Worm (Caenorhabditis elegans) whole organism, young adult: Measurements from ENCODE around the gene phyh-1.

Experiments
- B0019.2 ChIP-seq: fragments of 200-800 bp; sonication (Bioruptor generic); conservative IDR thresholded peaks from 2 replicates; pipeline ENCODE4 v1.3.6; 2022; ENCODE audit warnings: missing genetic modification reagents, missing genetic modification characterization, missing compliant biosample characterization
- B0261.1 ChIP-seq: sonication (generic microtip); optimal IDR thresholded peaks from 2 replicates; lab custom pipeline; 2016; ENCODE audit warnings: mild to moderate bottlenecking, missing genetic modification characterization, moderate library complexity, missing compliant biosample characterization
- C06A6.2 ChIP-seq: fragments of 200-800 bp; sonication (Bioruptor generic); conservative IDR thresholded peaks from 2 replicates; pipeline ENCODE4 v1.3.6; 2022; ENCODE audit warnings: missing genetic modification characterization, missing compliant biosample characterization
- D2030.7 ChIP-seq: fragments of 200-800 bp; sonication (Bioruptor generic); IDR thresholded peaks from 2 replicates; pipeline ENCODE4 v1.3.6; 2022; ENCODE audit warnings: missing genetic modification reagents, missing genetic modification characterization, missing compliant biosample characterization
- F22D6.2 ChIP-seq: sonication (generic microtip); optimal IDR thresholded peaks from 2 replicates; lab custom pipeline; 2016; ENCODE audit warnings: mild to moderate bottlenecking, missing genetic modification characterization, missing compliant biosample characterization
- F49E8.2 ChIP-seq: sonication (generic microtip); optimal IDR thresholded peaks from 3 replicates; lab custom pipeline; 2017; ENCODE audit warnings: missing genetic modification characterization, mild to moderate bottlenecking, missing compliant biosample characterization, antibody characterized with exemption, moderate library complexity; ENCODE audit not compliant: insufficient read depth
- F55B11.4 ChIP-seq: sonication (generic microtip); optimal IDR thresholded peaks from 2 replicates; lab custom pipeline; 2016; ENCODE audit warnings: missing compliant biosample characterization, missing genetic modification characterization, borderline replicate concordance; ENCODE audit not compliant: insufficient read depth
- K11D2.4 ChIP-seq: fragments of 200-800 bp; sonication (Bioruptor generic); IDR thresholded peaks from 2 replicates; pipeline ENCODE4 v1.3.6; 2022; ENCODE audit warnings: missing genetic modification reagents, missing genetic modification characterization, missing compliant biosample characterization
- T07F8.4 ChIP-seq: sonication (generic microtip); optimal IDR thresholded peaks from 2 replicates; lab custom pipeline; 2016; ENCODE audit warnings: mild to moderate bottlenecking, missing genetic modification characterization, moderate library complexity, missing compliant biosample characterization
- T26A5.8 ChIP-seq: sonication (generic microtip); optimal IDR thresholded peaks from 2 replicates; lab custom pipeline; 2016; ENCODE audit warnings: missing genetic modification characterization, missing compliant biosample characterization
- Y53F4B.3 ChIP-seq: fragments of 200-800 bp; sonication (Bioruptor generic); IDR thresholded peaks from 2 replicates; pipeline ENCODE4 v1.3.6; 2022; ENCODE audit warnings: missing genetic modification reagents, missing genetic modification characterization, missing compliant biosample characterization
- Y79H2A.3 ChIP-seq: fragments of 200-800 bp; sonication (Bioruptor generic); conservative IDR thresholded peaks from 2 replicates; pipeline ENCODE4 v1.3.6; 2022; ENCODE audit warnings: missing genetic modification reagents, missing genetic modification characterization, missing compliant biosample characterization
- akir-1 ChIP-seq: fragments of 200-800 bp; sonication (Bioruptor generic); optimal IDR thresholded peaks from 2 replicates; lab custom pipeline; 2018; ENCODE audit warnings: mild to moderate bottlenecking, missing genetic modification characterization, moderate library complexity, missing compliant biosample characterization
- ama-1 ChIP-seq, 3 experiments: fragments of 150-350 bp in 1 of 3; sonication (generic microtip) in 2 of 3; optimal IDR thresholded peaks; 2 replicates each; lab custom pipeline; 2014 to 2018; ENCODE audit warnings: missing biosample characterization in 2 of 3, missing genetic modification characterization in 2 of 3, missing genetic modification reagents in 2 of 3
- attf-5 ChIP-seq: fragments of 200-800 bp; sonication (Bioruptor generic); optimal IDR thresholded peaks from 2 replicates; lab custom pipeline; 2018; ENCODE audit warnings: mild to moderate bottlenecking, missing genetic modification characterization, missing compliant biosample characterization
- attf-6 ChIP-seq: fragments of 200-800 bp; sonication (Bioruptor generic); IDR thresholded peaks from 2 replicates; pipeline ENCODE4 v1.3.6; 2022; ENCODE audit warnings: missing genetic modification reagents, missing genetic modification characterization, missing compliant biosample characterization
- bed-1 ChIP-seq: fragments of 200-800 bp; sonication (Bioruptor generic); IDR thresholded peaks from 2 replicates; pipeline ENCODE4 v1.3.6; 2022; ENCODE audit warnings: missing genetic modification reagents, missing genetic modification characterization, missing compliant biosample characterization
- bed-2 ChIP-seq: fragments of 200-800 bp; sonication (Bioruptor generic); IDR thresholded peaks from 2 replicates; pipeline ENCODE4 v1.3.6; 2022; ENCODE audit warnings: missing genetic modification reagents, missing genetic modification characterization, missing compliant biosample characterization
- cebp-1 ChIP-seq, 2 experiments: fragments of 200-800 bp in 1 of 2; sonication (Bioruptor generic) in 1 of 2; sonication (generic microtip) in 1 of 2; IDR thresholded peaks in 1 of 2; optimal IDR thresholded peaks in 1 of 2; 2 replicates each; pipeline versions ENCODE4 v1.3.6 to Lab custom; 2017 to 2022; ENCODE audit warnings: missing compliant biosample characterization in 2 of 2, missing genetic modification characterization in 2 of 2, mild to moderate bottlenecking in 1 of 2, missing genetic modification reagents in 1 of 2, moderate library complexity in 1 of 2
- ceh-100 ChIP-seq: fragments of 200-800 bp; sonication (Bioruptor generic); IDR thresholded peaks from 2 replicates; pipeline ENCODE4 v1.3.6; 2022; ENCODE audit warnings: missing genetic modification reagents, missing genetic modification characterization, missing compliant biosample characterization
- ceh-27 ChIP-seq: fragments of 200-800 bp; sonication (Bioruptor generic); optimal IDR thresholded peaks from 2 replicates; lab custom pipeline; 2018; ENCODE audit warnings: mild to moderate bottlenecking, missing genetic modification characterization, moderate library complexity, missing compliant biosample characterization
- ceh-79 ChIP-seq: sonication (generic microtip); optimal IDR thresholded peaks from 2 replicates; lab custom pipeline; 2017; ENCODE audit warnings: mild to moderate bottlenecking, missing genetic modification characterization, missing compliant biosample characterization
- ceh-91 ChIP-seq: fragments of 200-800 bp; sonication (Bioruptor generic); IDR thresholded peaks from 2 replicates; pipeline ENCODE4 v1.3.6; 2022; ENCODE audit warnings: missing genetic modification reagents, missing genetic modification characterization, missing compliant biosample characterization
- dpff-1 ChIP-seq: sonication (generic microtip); optimal IDR thresholded peaks from 2 replicates; lab custom pipeline; 2017; ENCODE audit warnings: mild to moderate bottlenecking, missing genetic modification characterization, missing compliant biosample characterization
- gei-17 ChIP-seq: fragments of 200-800 bp; sonication (Bioruptor generic); optimal IDR thresholded peaks from 2 replicates; lab custom pipeline; 2018; ENCODE audit warnings: mild to moderate bottlenecking, missing genetic modification characterization, missing compliant biosample characterization
- him-1 ChIP-seq: sonication (generic microtip); optimal IDR thresholded peaks from 2 replicates; lab custom pipeline; 2016; ENCODE audit warnings: missing genotype, missing genetic modification reagents, missing genetic modification characterization, missing compliant biosample characterization
- madf-3 ChIP-seq: fragments of 200-800 bp; sonication (Bioruptor generic); IDR thresholded peaks from 2 replicates; pipeline ENCODE4 v1.3.6; 2022; ENCODE audit warnings: missing genetic modification reagents, missing genetic modification characterization, missing compliant biosample characterization
- madf-6 ChIP-seq: fragments of 200-800 bp; sonication (Bioruptor generic); IDR thresholded peaks from 2 replicates; pipeline ENCODE4 v1.3.6; 2022; ENCODE audit warnings: missing genetic modification reagents, missing genetic modification characterization, missing compliant biosample characterization
- madf-8 ChIP-seq: fragments of 200-800 bp; sonication (Bioruptor generic); conservative IDR thresholded peaks from 2 replicates; pipeline ENCODE4 v1.3.6; 2022; ENCODE audit warnings: missing genetic modification reagents, missing genetic modification characterization, missing compliant biosample characterization
- nfya-2 ChIP-seq: fragments of 200-800 bp; sonication (Bioruptor generic); IDR thresholded peaks from 2 replicates; pipeline ENCODE4 v1.3.6; 2022; ENCODE audit warnings: missing genetic modification reagents, missing genetic modification characterization, missing compliant biosample characterization
- nhr-120 ChIP-seq: fragments of 200-800 bp; sonication (Bioruptor generic); IDR thresholded peaks from 2 replicates; pipeline ENCODE4 v1.3.6; 2022; ENCODE audit warnings: missing genetic modification characterization, missing compliant biosample characterization
- nhr-27 ChIP-seq: fragments of 200-800 bp; sonication (Bioruptor generic); optimal IDR thresholded peaks from 2 replicates; lab custom pipeline; 2018; ENCODE audit warnings: mild to moderate bottlenecking, missing genetic modification characterization, moderate library complexity, missing compliant biosample characterization
- pha-4 ChIP-seq: fragments of 150-350 bp; sonication (generic microtip); optimal IDR thresholded peaks from 2 replicates; lab custom pipeline; 2014; ENCODE audit warnings: missing biosample characterization, missing genetic modification reagents, missing genetic modification characterization
- rec-8 ChIP-seq, 2 experiments: sonication (generic microtip); optimal IDR thresholded peaks; 2 replicates each; lab custom pipeline; 2016; ENCODE audit warnings: mild to moderate bottlenecking in 2 of 2, missing genetic modification characterization in 2 of 2, missing genetic modification reagents in 2 of 2, missing genotype in 2 of 2, missing biosample characterization in 1 of 2, missing compliant biosample characterization in 1 of 2, moderate library complexity in 1 of 2
- snpc-1.1 ChIP-seq: sonication (generic microtip); optimal IDR thresholded peaks from 2 replicates; lab custom pipeline; 2017; ENCODE audit warnings: missing genetic modification characterization, mild to moderate bottlenecking, missing compliant biosample characterization, antibody characterized with exemption, moderate library complexity, missing genotype, missing genetic modification reagents; ENCODE audit not compliant: insufficient read depth
- snpc-1.3 ChIP-seq: sonication (generic microtip); optimal IDR thresholded peaks from 2 replicates; lab custom pipeline; 2017; ENCODE audit warnings: missing genetic modification characterization, mild to moderate bottlenecking, missing compliant biosample characterization, antibody characterized with exemption, moderate library complexity, missing genotype, missing genetic modification reagents; ENCODE audit not compliant: insufficient read depth
- tbp1 ChIP-seq: fragments of 200-800 bp; sonication (Bioruptor generic); optimal IDR thresholded peaks from 2 replicates; lab custom pipeline; 2018; ENCODE audit warnings: mild to moderate bottlenecking, missing genetic modification characterization, missing compliant biosample characterization
- xnd-1 ChIP-seq: sonication (generic microtip); optimal IDR thresholded peaks from 2 replicates; lab custom pipeline; 2016; ENCODE audit warnings: missing genotype, missing genetic modification reagents, missing genetic modification characterization, missing compliant biosample characterization
- zim-3 ChIP-seq: sonication (generic microtip); optimal IDR thresholded peaks from 2 replicates; lab custom pipeline; 2017; ENCODE audit warnings: mild to moderate bottlenecking, missing genetic modification characterization, moderate library complexity, missing compliant biosample characterization
- ztf-18 ChIP-seq: sonication (generic microtip); optimal IDR thresholded peaks from 2 replicates; lab custom pipeline; 2016; ENCODE audit warnings: missing genotype, mild to moderate bottlenecking, missing genetic modification characterization, missing compliant biosample characterization
- ztf-25 ChIP-seq: fragments of 200-800 bp; sonication (Bioruptor generic); IDR thresholded peaks from 2 replicates; pipeline ENCODE4 v1.3.6; 2022; ENCODE audit warnings: missing genetic modification reagents, missing genetic modification characterization, missing compliant biosample characterization
- ztf-26 ChIP-seq: sonication (generic microtip); optimal IDR thresholded peaks from 2 replicates; lab custom pipeline; 2017; ENCODE audit warnings: missing genetic modification characterization, missing compliant biosample characterization
- ztf-3 ChIP-seq: fragments of 200-800 bp; sonication (Bioruptor generic); optimal IDR thresholded peaks from 2 replicates; lab custom pipeline; 2018; ENCODE audit warnings: mild to moderate bottlenecking, missing genetic modification characterization, missing compliant biosample characterization

Gene phyh-1

ce11 chrIV:17281060-17282021 is 22.1 kb upstream of the phyh-1 start (continued):
- TF ChIP-seq ztf-18 (tag; lab: Kevin White, UChicago) (peak; percentile 75), pha-4 (tag; lab: Kevin White, UChicago) (no peak), rec-8 (tag; optimal IDR thresholded peaks at IDR 0.05; lab: Kevin White, UChicago) (no peak), Y53F4B.3 (GFP tag; lab: Robert Waterston, UW) (no peak), ztf-26 (peak; percentile 59), madf-3 (GFP tag; lab: Robert Waterston, UW) (peak; percentile 92; the same call in 1 of the 2 replicates), zim-3 (peak; percentile 88), nfya-2 (GFP tag; lab: Robert Waterston, UW) (0 out of 2 replicates have a peak, but pooled peaks have one; percentile 64), C06A6.2 (peak; percentile 9; the same call in 1 of the 2 replicates), Y79H2A.3 (GFP tag; lab: Robert Waterston, UW) (no peak), xnd-1 (tag; lab: Kevin White, UChicago) (no peak), snpc-1.1 (tag; lab: Kevin White, UChicago) (peak; percentile 72), F22D6.2 (no peak), gei-17 (GFP tag; lab: Kevin White, UChicago) (peak; percentile 81), tbp1 (GFP tag; lab: Kevin White, UChicago) (peak; percentile 76), him-1 (peak; percentile 67), F49E8.2 (tag; lab: Kevin White, UChicago) (peak; percentile 98), snpc-1.3 (peak; percentile 95), bed-1 (GFP tag; lab: Robert Waterston, UW) (peak; percentile 90; the same call in 1 of the 2 replicates), ceh-79 (tag; lab: Kevin White, UChicago) (peak; percentile 82), D2030.7 (peak; percentile 82; the same call in 1 of the 2 replicates), bed-2 (GFP tag; lab: Robert Waterston, UW) (no peak; the same call in 1 of the 2 replicates), B0261.1 (tag; lab: Kevin White, UChicago) (peak; percentile 27), madf-8 (GFP tag; lab: Robert Waterston, UW) (peak; percentile 23), dpff-1 (tag; lab: Kevin White, UChicago) (peak; percentile 67), ceh-27 (GFP tag; lab: Kevin White, UChicago) (peak; percentile 62), F55B11.4 (tag; lab: Kevin White, UChicago) (no peak), ztf-3 (GFP tag; lab: Kevin White, UChicago) (peak; percentile 71), T07F8.4 (tag; lab: Kevin White, UChicago) (peak; percentile 71), ceh-91 (GFP tag; lab: Robert Waterston, UW) (no peak; the same call in 1 of the 2 replicates), attf-6 (peak; percentile 97), nhr-27 (tag; lab: Kevin White, UChicago) (peak; percentile 73), attf-5 (GFP tag; lab: Kevin White, UChicago) (peak; percentile 72), T26A5.8 (peak; percentile 96), nhr-120 (no peak), akir-1 (GFP tag; lab: Kevin White, UChicago) (no peak), cebp-1 (GFP tag; IDR thresholded peaks at IDR 0.05; lab: Robert Waterston, UW) (0 out of 2 replicates have a peak, but pooled peaks have one; percentile 46), cebp-1 (tag; optimal IDR thresholded peaks at IDR 0.05; lab: Kevin White, UChicago) (peak; percentile 85), ceh-100 (GFP tag; lab: Robert Waterston, UW) (peak; percentile 79; the same call in 1 of the 2 replicates), ztf-25 (no peak), ama-1 (optimal IDR thresholded peaks at IDR 0.05; lab: Kevin White, UChicago) (peak; percentile 99), ama-1 (GFP tag; optimal IDR thresholded peaks at IDR 0.05; lab: Kevin White, UChicago) (peak; percentile 89 to 95), B0019.2 (GFP tag; lab: Robert Waterston, UW) (peak; percentile 27; the same call in 1 of the 2 replicates), K11D2.4 (peak; percentile 65; the same call in 1 of the 2 replicates), madf-6 (GFP tag; lab: Robert Waterston, UW) (peak; percentile 76)
